Fruit fly (Drosophila melanogaster) whole organism, embryonic: ENCODE data around the gene CG43291.

Source experiments
- Awh ChIP-seq: fragments of 200-800 bp; sonication (Bioruptor generic); IDR thresholded peaks from 2 replicates; pipeline ENCODE4, ENCODE4 v1.3.6; 2022; ENCODE audit warnings: missing biosample characterization, missing genetic modification characterization
- BEAF-32 ChIP-seq: fragments of 200-800 bp; sonication (Bioruptor generic); optimal IDR thresholded peaks from 3 replicates; lab custom pipeline; 2017; ENCODE audit warnings: missing biosample characterization, missing genetic modification characterization, mild to moderate bottlenecking, moderate library complexity, missing genetic modification reagents
- CG11085 ChIP-seq: fragments of 200-800 bp; sonication (Bioruptor generic); IDR thresholded peaks from 2 replicates; pipeline ENCODE4 v1.3.6; 2022; ENCODE audit warnings: missing biosample characterization, missing genetic modification characterization
- CG11723 ChIP-seq: fragments of 200-800 bp; sonication (Bioruptor generic); optimal IDR thresholded peaks from 2 replicates; lab custom pipeline; 2017; ENCODE audit warnings: missing biosample characterization, mild to moderate bottlenecking, missing genetic modification characterization
- CG12299 ChIP-seq: fragments of 200-800 bp; sonication (Bioruptor generic); optimal IDR thresholded peaks from 2 replicates; lab custom pipeline; 2018; ENCODE audit warnings: missing biosample characterization, mild to moderate bottlenecking, missing genetic modification characterization
- CG12769 ChIP-seq: fragments of 200-800 bp; sonication (Bioruptor generic); optimal IDR thresholded peaks from 2 replicates; lab custom pipeline; 2019; ENCODE audit warnings: missing biosample characterization, mild to moderate bottlenecking, missing genetic modification characterization, moderate library complexity
- CG13775 ChIP-seq: fragments of 200-800 bp; sonication (Bioruptor generic); optimal IDR thresholded peaks from 3 replicates; lab custom pipeline; 2017; ENCODE audit warnings: missing biosample characterization, mild to moderate bottlenecking, missing genetic modification characterization
- CG17385 ChIP-seq: fragments of 200-800 bp; sonication (Bioruptor generic); optimal IDR thresholded peaks from 3 replicates; lab custom pipeline; 2018; ENCODE audit warnings: missing biosample characterization, mild to moderate bottlenecking, missing genetic modification characterization
- CG17612 ChIP-seq: fragments of 200-800 bp; sonication (Bioruptor generic); IDR thresholded peaks from 2 replicates; pipeline ENCODE4 v1.3.6; 2022; ENCODE audit warnings: missing biosample characterization, missing genetic modification characterization
- CG18262 ChIP-seq: fragments of 200-800 bp; optimal IDR thresholded peaks from 3 replicates; lab custom pipeline; 2019; ENCODE audit warnings: missing biosample characterization, mild to moderate bottlenecking, missing genetic modification characterization, moderate library complexity
- CG1832 ChIP-seq: fragments of 200-800 bp; sonication (Bioruptor generic); optimal IDR thresholded peaks from 2 replicates; lab custom pipeline; 2017; ENCODE audit warnings: missing biosample characterization, mild to moderate bottlenecking, missing genetic modification characterization, inconsistent platforms
- CG2116 ChIP-seq: fragments of 200-800 bp; sonication (Bioruptor generic); optimal IDR thresholded peaks from 3 replicates; lab custom pipeline; 2018; ENCODE audit warnings: missing biosample characterization, mild to moderate bottlenecking, missing genetic modification characterization
- CG2889 ChIP-seq: fragments of 200-800 bp; sonication (Bioruptor generic); IDR thresholded peaks from 3 replicates; pipeline ENCODE4 v1.3.6; 2022; ENCODE audit warnings: missing biosample characterization, missing genetic modification characterization
- CG32767 ChIP-seq: fragments of 200-800 bp; sonication (Bioruptor generic); IDR thresholded peaks from 2 replicates; pipeline ENCODE4 v1.3.6; 2022; ENCODE audit warnings: missing biosample characterization, missing genetic modification characterization
- CG34224 ChIP-seq: fragments of 200-800 bp; sonication (Bioruptor generic); IDR thresholded peaks from 3 replicates; pipeline ENCODE4 v1.3.6; 2022; ENCODE audit warnings: missing biosample characterization, missing genetic modification characterization; ENCODE audit not compliant: partially characterized antibody
- CG6175 ChIP-seq: fragments of 200-800 bp; sonication (Bioruptor generic); IDR thresholded peaks from 3 replicates; pipeline ENCODE4 v1.3.6; 2022; ENCODE audit warnings: missing biosample characterization, missing genetic modification characterization
- CG9797 ChIP-seq: fragments of 200-800 bp; sonication (Bioruptor generic); optimal IDR thresholded peaks from 3 replicates; lab custom pipeline; 2018; ENCODE audit warnings: missing biosample characterization, mild to moderate bottlenecking, missing genetic modification characterization
- Dad ChIP-seq: fragments of 200-800 bp; sonication (Bioruptor generic); optimal IDR thresholded peaks from 3 replicates; lab custom pipeline; 2016; ENCODE audit warnings: missing biosample characterization, missing genetic modification characterization
- Deaf1 ChIP-seq: fragments of 200-800 bp; optimal IDR thresholded peaks from 3 replicates; lab custom pipeline; 2019; ENCODE audit warnings: missing biosample characterization, mild to moderate bottlenecking, missing genetic modification characterization, moderate library complexity
- Drgx ChIP-seq: fragments of 200-800 bp; sonication (Bioruptor generic); IDR thresholded peaks from 2 replicates; pipeline ENCODE4 v1.3.6; 2022; ENCODE audit warnings: missing biosample characterization, missing genetic modification characterization
- Eip74EF ChIP-seq, 2 experiments: fragments of 200-800 bp in 1 of 2; fragments of >200 bp in 1 of 2; sonication (Bioruptor generic) in 1 of 2; optimal IDR thresholded peaks; 2 replicates each; lab custom pipeline; 2017 to 2019; ENCODE audit warnings: missing biosample characterization in 2 of 2, missing genetic modification characterization in 2 of 2, mild to moderate bottlenecking in 1 of 2, moderate library complexity in 1 of 2
- Fer3 ChIP-seq: fragments of 200-800 bp; sonication (Bioruptor generic); optimal IDR thresholded peaks from 2 replicates; lab custom pipeline; 2018; ENCODE audit warnings: missing biosample characterization, mild to moderate bottlenecking, missing genetic modification characterization, moderate library complexity
- Gsc ChIP-seq: fragments of 200-800 bp; sonication (Bioruptor generic); IDR thresholded peaks from 2 replicates; pipeline ENCODE4 v1.3.6; 2022; ENCODE audit warnings: missing biosample characterization, missing genetic modification characterization
- Lpt ChIP-seq: fragments of >200 bp; optimal IDR thresholded peaks from 2 replicates; lab custom pipeline; 2018; ENCODE audit warnings: missing biosample characterization, missing genetic modification characterization
- Max ChIP-seq: fragments of 200-800 bp; sonication (Bioruptor generic); optimal IDR thresholded peaks from 2 replicates; lab custom pipeline; 2016; ENCODE audit warnings: missing biosample characterization, mild to moderate bottlenecking, missing genetic modification characterization
- Med ChIP-seq: fragments of 200-800 bp; sonication (Bioruptor generic); peaks from one replicate; lab custom pipeline; 2016; ENCODE audit warnings: missing biosample characterization, missing genetic modification characterization, mild to moderate bottlenecking, inconsistent platforms, moderate library complexity
- Nf-YA ChIP-seq: fragments of 200-800 bp; sonication (Bioruptor generic); IDR thresholded peaks from 2 replicates; pipeline ENCODE4 v1.3.6; 2022; ENCODE audit warnings: missing biosample characterization, missing genetic modification characterization
- Nf-YC ChIP-seq: fragments of 200-800 bp; optimal IDR thresholded peaks from 3 replicates; lab custom pipeline; 2019; ENCODE audit warnings: missing biosample characterization, mild to moderate bottlenecking, missing genetic modification characterization, moderate library complexity
- Poxn ChIP-seq: fragments of 200-800 bp; sonication (Bioruptor generic); IDR thresholded peaks from 2 replicates; pipeline ENCODE4 v1.3.6; 2022; ENCODE audit warnings: missing biosample characterization, missing genetic modification characterization
- Rfx ChIP-seq: fragments of 200-800 bp; sonication (Bioruptor generic); IDR thresholded peaks from 2 replicates; pipeline ENCODE4 v1.3.6; 2022; ENCODE audit warnings: missing biosample characterization, missing genetic modification characterization
- Sin3A ChIP-seq: fragments of >200 bp; optimal IDR thresholded peaks from 2 replicates; lab custom pipeline; 2018
- Sox102F ChIP-seq: fragments of 200-800 bp; sonication (Bioruptor generic); optimal IDR thresholded peaks from 2 replicates; lab custom pipeline; 2018; ENCODE audit warnings: missing biosample characterization, mild to moderate bottlenecking, missing genetic modification characterization, moderate library complexity
- abd-A ChIP-seq: fragments of 200-800 bp; sonication (Bioruptor generic); optimal IDR thresholded peaks from 3 replicates; lab custom pipeline; 2019; ENCODE audit warnings: missing biosample characterization, mild to moderate bottlenecking, missing genetic modification characterization, moderate library complexity
- cad ChIP-seq: fragments of >200 bp; optimal IDR thresholded peaks from 2 replicates; lab custom pipeline; 2017; ENCODE audit warnings: missing biosample characterization, missing genetic modification characterization
- cg ChIP-seq: fragments of 200-800 bp; sonication (Bioruptor generic); optimal IDR thresholded peaks from 3 replicates; lab custom pipeline; 2019; ENCODE audit warnings: missing biosample characterization, mild to moderate bottlenecking, missing genetic modification characterization, moderate library complexity
- crol ChIP-seq: fragments of 200-800 bp; sonication (Bioruptor generic); IDR thresholded peaks from 2 replicates; pipeline ENCODE4 v1.3.6; 2022; ENCODE audit warnings: missing biosample characterization, missing genetic modification characterization
- eyg ChIP-seq: fragments of 200-800 bp; sonication (Bioruptor generic); optimal IDR thresholded peaks from 3 replicates; lab custom pipeline; 2016; ENCODE audit warnings: missing biosample characterization, missing genetic modification characterization
- fd96Cb ChIP-seq: fragments of 200-800 bp; sonication (Bioruptor generic); optimal IDR thresholded peaks from 2 replicates; lab custom pipeline; 2018; ENCODE audit warnings: missing biosample characterization, mild to moderate bottlenecking, missing genetic modification characterization, moderate library complexity
- gfzf ChIP-seq: fragments of 200-800 bp; sonication (Bioruptor generic); optimal IDR thresholded peaks from 2 replicates; lab custom pipeline; 2016; ENCODE audit warnings: missing biosample characterization, mild to moderate bottlenecking, missing genetic modification characterization, moderate library complexity
- grau ChIP-seq: fragments of 200-800 bp; optimal IDR thresholded peaks from 3 replicates; lab custom pipeline; 2019; ENCODE audit warnings: missing biosample characterization, mild to moderate bottlenecking, missing genetic modification characterization, moderate library complexity
- inv ChIP-seq: fragments of 200-800 bp; sonication (Bioruptor generic); IDR thresholded peaks from 2 replicates; pipeline ENCODE4 v1.3.6; 2022; ENCODE audit warnings: missing biosample characterization, missing genetic modification characterization; ENCODE audit not compliant: partially characterized antibody
- lov ChIP-seq, 2 experiments: fragments of 200-800 bp in 1 of 2; fragments of >200 bp in 1 of 2; sonication (Bioruptor generic) in 1 of 2; IDR thresholded peaks in 1 of 2; optimal IDR thresholded peaks in 1 of 2; 2 replicates in 1 of 2; 3 replicates in 1 of 2; pipeline versions ENCODE4 v1.3.6 to Lab custom; 2017 to 2022; ENCODE audit warnings: missing biosample characterization in 1 of 2, missing genetic modification characterization in 1 of 2
- oc ChIP-seq: fragments of 200-800 bp; sonication (Bioruptor generic); optimal IDR thresholded peaks from 2 replicates; lab custom pipeline; 2018; ENCODE audit warnings: missing biosample characterization, mild to moderate bottlenecking, missing genetic modification characterization, moderate library complexity
- onecut ChIP-seq: fragments of 200-800 bp; sonication (Bioruptor generic); IDR thresholded peaks from 2 replicates; pipeline ENCODE4 v1.3.6; 2022; ENCODE audit warnings: missing biosample characterization, missing genetic modification characterization
- p53 ChIP-seq: fragments of 200-800 bp; sonication (Bioruptor generic); optimal IDR thresholded peaks from 2 replicates; lab custom pipeline; 2016; ENCODE audit warnings: missing biosample characterization, missing genetic modification characterization
- prd ChIP-seq, 3 experiments: fragments of >200 bp in 2 of 3; fragments of 200-800 bp in 1 of 3; sonication (Bioruptor generic) in 1 of 3; optimal IDR thresholded peaks in 2 of 3; IDR thresholded peaks in 1 of 3; 2 replicates in 2 of 3; 3 replicates in 1 of 3; pipeline versions ENCODE4 v1.3.6 to Lab custom; 2017 to 2022; ENCODE audit warnings: missing biosample characterization in 1 of 3, missing genetic modification characterization in 1 of 3
- slbo ChIP-seq: fragments of 200-800 bp; sonication (Bioruptor generic); IDR thresholded peaks from 2 replicates; pipeline ENCODE4 v1.3.6; 2022; ENCODE audit warnings: missing biosample characterization, missing genetic modification characterization
- trh ChIP-seq: fragments of 200-800 bp; sonication (Bioruptor generic); optimal IDR thresholded peaks from 2 replicates; lab custom pipeline; 2016; ENCODE audit warnings: missing biosample characterization, missing genetic modification characterization
- yki ChIP-seq: fragments of >200 bp; optimal IDR thresholded peaks from 3 replicates; lab custom pipeline; 2018

Gene CG43291

dm6 chr3R:14283042-14283626 lies 38.7 kb upstream of the CG43291 start (continued):
- TF ChIP-seq CG11723 (GFP tag; lab: Kevin White, UChicago) (no peak), Drgx (GFP tag; lab: Robert Waterston, UW) (no peak), CG2116 (no peak), gfzf (no peak), prd (optimal IDR thresholded peaks at IDR 0.05; lab: Kevin White, UChicago) (no peak), prd (GFP tag; IDR thresholded peaks at IDR 0.05; lab: Robert Waterston, UW) (no peak), inv (no peak), BEAF-32 (no peak), eyg (GFP tag; lab: Kevin White, UChicago) (no peak), p53 (GFP tag; lab: Kevin White, UChicago) (no peak), fd96Cb (tag; lab: Kevin White, UChicago) (no peak), cad (peak; percentile 30), CG9797 (no peak), trh (GFP tag; lab: Kevin White, UChicago) (no peak), CG13775 (peak; percentile 56), Nf-YA (GFP tag; lab: Robert Waterston, UW) (no peak), CG11085 (GFP tag; lab: Robert Waterston, UW) (no peak), Max (GFP tag; lab: Kevin White, UChicago) (no peak), CG2889 (GFP tag; lab: Robert Waterston, UW) (no peak), Poxn (GFP tag; lab: Robert Waterston, UW) (no peak), Gsc (GFP tag; lab: Robert Waterston, UW) (no peak), lov (optimal IDR thresholded peaks at IDR 0.05; lab: Kevin White, UChicago) (no peak), lov (GFP tag; IDR thresholded peaks at IDR 0.05; lab: Robert Waterston, UW) (no peak), CG32767 (GFP tag; lab: Robert Waterston, UW) (no peak), onecut (GFP tag; lab: Robert Waterston, UW) (no peak), CG18262 (tag; lab: Kevin White, UChicago) (no peak), CG1832 (GFP tag; lab: Kevin White, UChicago) (peak; percentile 83), Lpt (no peak), Nf-YC (no peak)

dm6 chr3R:14282215-14283041 lies 38.0 kb upstream of the CG43291 start:
- TF ChIP-seq Awh (0 out of 2 replicates have a peak, but pooled peaks have one; percentile 43), CG12299 (no peak), Fer3 (no peak), Eip74EF (GFP tag; optimal IDR thresholded peaks at IDR 0.05; lab: Kevin White, UChicago) (no peak), yki (lab: Kevin White, UChicago) (no peak), grau (tag; lab: Kevin White, UChicago) (peak; percentile 54), Deaf1 (peak; percentile 98), CG34224 (GFP tag; lab: Robert Waterston, UW) (0 out of 3 replicates have a peak, but pooled peaks have one; percentile 12), oc (peak; percentile 51), CG12769 (peak; percentile 33), abd-A (tag; lab: Kevin White, UChicago) (peak; percentile 63), CG17385 (peak; percentile 40), Rfx (GFP tag; lab: Robert Waterston, UW) (0 out of 2 replicates have a peak, but pooled peaks have one; percentile 6), cg (GFP tag; lab: Kevin White, UChicago) (peak; percentile 74), Sin3A (lab: Kevin White, UChicago) (no peak), CG1832 (GFP tag; lab: Kevin White, UChicago) (peak; percentile 77), CG6175 (0 out of 3 replicates have a peak, but pooled peaks have one; percentile 22), Dad (GFP tag; lab: Kevin White, UChicago) (no peak), Med (GFP tag; lab: Kevin White, UChicago) (peak; percentile 14), CG17612 (GFP tag; lab: Robert Waterston, UW) (no peak), slbo (GFP tag; lab: Robert Waterston, UW) (0 out of 2 replicates have a peak, but pooled peaks have one; percentile 10), crol (GFP tag; lab: Robert Waterston, UW) (peak; percentile 90), Sox102F (GFP tag; lab: Kevin White, UChicago) (no peak)
